Fruit fly (Drosophila melanogaster) whole organism, embryonic: ENCODE results near the gene Osi20.
A peak's percentile ranks its signal among the peaks of the same experiment; 100 is the strongest.

Experiments used
- Atf3 ChIP-seq: fragments of 200-800 bp; sonication (Bioruptor generic); optimal IDR thresholded peaks from 3 replicates; lab custom pipeline; 2016; ENCODE audit warnings: missing biosample characterization, missing genetic modification characterization
- CG10147 ChIP-seq: fragments of 200-800 bp; sonication (Bioruptor generic); optimal IDR thresholded peaks from 2 replicates; lab custom pipeline; 2019; ENCODE audit warnings: missing biosample characterization, mild to moderate bottlenecking, missing genetic modification characterization, moderate library complexity
- CG12219 ChIP-seq: fragments of 200-800 bp; sonication (Bioruptor generic); optimal IDR thresholded peaks from 3 replicates; lab custom pipeline; 2018; ENCODE audit warnings: missing biosample characterization, mild to moderate bottlenecking, missing genetic modification characterization
- CG14441 ChIP-seq: fragments of 200-800 bp; sonication (Bioruptor generic); IDR thresholded peaks from 2 replicates; pipeline ENCODE4 v1.3.6; 2022; ENCODE audit warnings: missing biosample characterization, missing genetic modification characterization
- CG15269 ChIP-seq: fragments of 200-800 bp; sonication (Bioruptor generic); optimal IDR thresholded peaks from 2 replicates; lab custom pipeline; 2018; ENCODE audit warnings: missing biosample characterization, mild to moderate bottlenecking, missing genetic modification characterization, moderate library complexity
- CG1529 ChIP-seq: fragments of 200-800 bp; sonication (Bioruptor generic); optimal IDR thresholded peaks from 3 replicates; lab custom pipeline; 2018; ENCODE audit warnings: missing biosample characterization, missing genetic modification characterization
- CG16813 ChIP-seq: fragments of 200-800 bp; sonication (Bioruptor generic); IDR thresholded peaks from 3 replicates; pipeline ENCODE4 v1.3.6; 2022; ENCODE audit warnings: missing biosample characterization, missing genetic modification characterization; ENCODE audit not compliant: partially characterized antibody
- CG17568 ChIP-seq: fragments of 200-800 bp; sonication (Bioruptor generic); optimal IDR thresholded peaks from 2 replicates; lab custom pipeline; 2018; ENCODE audit warnings: missing biosample characterization, mild to moderate bottlenecking, missing genetic modification characterization, moderate library complexity
- CG17829 ChIP-seq: fragments of 200-800 bp; optimal IDR thresholded peaks from 2 replicates; lab custom pipeline; 2019; ENCODE audit warnings: missing biosample characterization, mild to moderate bottlenecking, missing genetic modification characterization, moderate library complexity
- CG2129 ChIP-seq: fragments of 200-800 bp; sonication (Bioruptor generic); IDR thresholded peaks from 2 replicates; pipeline ENCODE4 v1.3.6; 2022; ENCODE audit warnings: missing biosample characterization, missing genetic modification characterization; ENCODE audit not compliant: partially characterized antibody
- CG2199 ChIP-seq: fragments of 200-800 bp; sonication (Bioruptor generic); IDR thresholded peaks from 3 replicates; pipeline ENCODE4 v1.3.6; 2022; ENCODE audit warnings: missing biosample characterization, missing genetic modification characterization
- CG30403 ChIP-seq: fragments of 200-800 bp; sonication (Bioruptor generic); optimal IDR thresholded peaks from 3 replicates; lab custom pipeline; 2016; ENCODE audit warnings: missing biosample characterization, missing genetic modification characterization
- CG34224 ChIP-seq: fragments of 200-800 bp; sonication (Bioruptor generic); IDR thresholded peaks from 3 replicates; pipeline ENCODE4 v1.3.6; 2022; ENCODE audit warnings: missing biosample characterization, missing genetic modification characterization; ENCODE audit not compliant: partially characterized antibody
- CG42726 ChIP-seq: fragments of 200-800 bp; sonication (Bioruptor generic); IDR thresholded peaks from 2 replicates; pipeline ENCODE4 v1.3.6; 2022; ENCODE audit warnings: missing biosample characterization, missing genetic modification characterization; ENCODE audit not compliant: partially characterized antibody
- CG4617 ChIP-seq: fragments of 200-800 bp; sonication (Bioruptor generic); optimal IDR thresholded peaks from 3 replicates; lab custom pipeline; 2016; ENCODE audit warnings: missing biosample characterization, missing genetic modification characterization, borderline replicate concordance
- CG6175 ChIP-seq: fragments of 200-800 bp; sonication (Bioruptor generic); IDR thresholded peaks from 3 replicates; pipeline ENCODE4 v1.3.6; 2022; ENCODE audit warnings: missing biosample characterization, missing genetic modification characterization
- CG9437 ChIP-seq: fragments of 200-800 bp; sonication (Bioruptor generic); optimal IDR thresholded peaks from 2 replicates; lab custom pipeline; 2018; ENCODE audit warnings: missing biosample characterization, mild to moderate bottlenecking, missing genetic modification characterization
- CHES-1-like ChIP-seq: fragments of 200-800 bp; sonication (Bioruptor generic); optimal IDR thresholded peaks from 2 replicates; lab custom pipeline; 2016; ENCODE audit warnings: missing biosample characterization, missing genetic modification characterization
- Dll ChIP-seq: fragments of 200-800 bp; sonication (Bioruptor generic); IDR thresholded peaks from 4 replicates; pipeline ENCODE4 v1.3.6; 2022; ENCODE audit warnings: missing biosample characterization, missing genetic modification characterization; ENCODE audit not compliant: partially characterized antibody
- Dp ChIP-seq: fragments of 200-800 bp; sonication (Bioruptor generic); optimal IDR thresholded peaks from 2 replicates; lab custom pipeline; 2018; ENCODE audit warnings: missing biosample characterization, mild to moderate bottlenecking, missing genetic modification characterization, moderate library complexity
- E2f1 ChIP-seq: fragments of 200-800 bp; sonication (Bioruptor generic); IDR thresholded peaks from 2 replicates; pipeline ENCODE4 v1.3.6; 2022; ENCODE audit warnings: missing biosample characterization, missing genetic modification characterization
- GATAe ChIP-seq: fragments of 200-800 bp; sonication (Bioruptor generic); conservative IDR thresholded peaks from 2 replicates; pipeline ENCODE4 v1.3.6; 2022; ENCODE audit warnings: missing biosample characterization, missing genetic modification characterization
- MESR4 ChIP-seq: fragments of 200-800 bp; sonication (Bioruptor generic); optimal IDR thresholded peaks from 2 replicates; lab custom pipeline; 2018; ENCODE audit warnings: missing biosample characterization, mild to moderate bottlenecking, missing genetic modification characterization, moderate library complexity
- Med ChIP-seq: fragments of 200-800 bp; sonication (Bioruptor generic); peaks from one replicate; lab custom pipeline; 2016; ENCODE audit warnings: missing biosample characterization, missing genetic modification characterization, mild to moderate bottlenecking, inconsistent platforms, moderate library complexity
- Ptx1 ChIP-seq: fragments of 200-800 bp; sonication (Bioruptor generic); IDR thresholded peaks from 2 replicates; pipeline ENCODE4 v1.3.6; 2022; ENCODE audit warnings: missing biosample characterization, missing genetic modification characterization
- Taf1 ChIP-seq: fragments of 200-800 bp; sonication (Bioruptor generic); IDR thresholded peaks from 2 replicates; pipeline ENCODE4 v1.3.6; 2022; ENCODE audit warnings: missing biosample characterization, missing genetic modification characterization
- Trl ChIP-seq, 3 experiments: fragments of >200 bp in 2 of 3; fragments of 200-800 bp in 1 of 3; sonication (Bioruptor generic) in 1 of 3; optimal IDR thresholded peaks; 2 replicates in 1 of 3; 3 replicates in 2 of 3; lab custom pipeline; 2016 to 2017; ENCODE audit warnings: missing biosample characterization in 1 of 3, missing genetic modification characterization in 1 of 3
- aop ChIP-seq: fragments of 200-800 bp; sonication (Bioruptor generic); IDR thresholded peaks from 2 replicates; pipeline ENCODE4 v1.3.6; 2022; ENCODE audit warnings: missing biosample characterization, missing genetic modification characterization
- bbx ChIP-seq: fragments of 200-800 bp; sonication (Bioruptor generic); IDR thresholded peaks from 2 replicates; pipeline ENCODE4 v1.3.6; 2022; ENCODE audit warnings: missing biosample characterization, missing genetic modification characterization; ENCODE audit not compliant: partially characterized antibody
- chinmo ChIP-seq: fragments of 200-800 bp; sonication (Bioruptor generic); IDR thresholded peaks from 4 replicates; pipeline ENCODE4 v1.3.6; 2022; ENCODE audit warnings: missing biosample characterization, missing genetic modification characterization; ENCODE audit not compliant: partially characterized antibody
- da ChIP-seq: fragments of 200-800 bp; sonication (Bioruptor generic); optimal IDR thresholded peaks from 2 replicates; lab custom pipeline; 2016; ENCODE audit warnings: missing biosample characterization, missing genetic modification characterization
- dimm ChIP-seq: fragments of 200-800 bp; sonication (Bioruptor generic); IDR thresholded peaks from 2 replicates; pipeline ENCODE4 v1.3.6; 2022; ENCODE audit warnings: missing biosample characterization, missing genetic modification characterization
- gcm2 ChIP-seq: fragments of 200-800 bp; sonication (Bioruptor generic); optimal IDR thresholded peaks from 2 replicates; lab custom pipeline; 2016; ENCODE audit warnings: missing biosample characterization, missing genetic modification characterization
- hb ChIP-seq: fragments of 200-800 bp; sonication (Bioruptor generic); IDR thresholded peaks from 3 replicates; pipeline ENCODE4 v1.3.6; 2022; ENCODE audit warnings: missing biosample characterization, missing genetic modification characterization; ENCODE audit not compliant: partially characterized antibody
- her ChIP-seq: fragments of 200-800 bp; sonication (Bioruptor generic); optimal IDR thresholded peaks from 2 replicates; lab custom pipeline; 2016; ENCODE audit warnings: missing biosample characterization, missing genetic modification characterization
- lilli ChIP-seq: fragments of 200-800 bp; sonication (Bioruptor generic); optimal IDR thresholded peaks from 3 replicates; lab custom pipeline; 2016; ENCODE audit warnings: missing biosample characterization, missing genetic modification characterization
- mam ChIP-seq: fragments of 200-800 bp; sonication (Bioruptor generic); optimal IDR thresholded peaks from 3 replicates; lab custom pipeline; 2016; ENCODE audit warnings: missing biosample characterization, missing genetic modification characterization
- pita ChIP-seq: fragments of 200-800 bp; sonication (Bioruptor generic); optimal IDR thresholded peaks from 2 replicates; lab custom pipeline; 2017; ENCODE audit warnings: missing biosample characterization, mild to moderate bottlenecking, missing genetic modification characterization
- repo ChIP-seq: fragments of 200-800 bp; sonication (Bioruptor generic); optimal IDR thresholded peaks from 2 replicates; lab custom pipeline; 2016; ENCODE audit warnings: missing biosample characterization, missing genetic modification characterization
- run ChIP-seq: fragments of 200-800 bp; sonication (Bioruptor generic); optimal IDR thresholded peaks from 3 replicates; lab custom pipeline; 2018; ENCODE audit warnings: missing biosample characterization, mild to moderate bottlenecking, missing genetic modification characterization
- sima ChIP-seq: fragments of 200-800 bp; sonication (Bioruptor generic); optimal IDR thresholded peaks from 2 replicates; lab custom pipeline; 2016; ENCODE audit warnings: missing biosample characterization, missing genetic modification characterization
- stc ChIP-seq: fragments of 200-800 bp; sonication (Bioruptor generic); IDR thresholded peaks from 2 replicates; pipeline ENCODE4 v1.3.6; 2022; ENCODE audit warnings: missing biosample characterization, missing genetic modification characterization
- tap ChIP-seq: fragments of 200-800 bp; optimal IDR thresholded peaks from 3 replicates; lab custom pipeline; 2019; ENCODE audit warnings: missing biosample characterization, mild to moderate bottlenecking, missing genetic modification characterization, moderate library complexity
- tgo ChIP-seq: fragments of 200-800 bp; sonication (Bioruptor generic); IDR thresholded peaks from 3 replicates; pipeline ENCODE4 v1.3.6; 2022; ENCODE audit warnings: missing biosample characterization, missing genetic modification characterization
- tll ChIP-seq, 2 experiments: fragments of 200-800 bp in 1 of 2; fragments of >200 bp in 1 of 2; sonication (Bioruptor generic) in 1 of 2; optimal IDR thresholded peaks; 2 replicates each; lab custom pipeline; 2017 to 2019; ENCODE audit warnings: missing biosample characterization in 2 of 2, missing genetic modification characterization in 2 of 2, mild to moderate bottlenecking in 1 of 2, moderate library complexity in 1 of 2
- trem ChIP-seq: fragments of 200-800 bp; optimal IDR thresholded peaks from 3 replicates; lab custom pipeline; 2019; ENCODE audit warnings: missing biosample characterization, mild to moderate bottlenecking, missing genetic modification characterization, moderate library complexity
- ttk ChIP-seq: fragments of 200-800 bp; sonication (Bioruptor generic); IDR thresholded peaks from 2 replicates; pipeline ENCODE4 v2.1.2; 2022; ENCODE audit warnings: missing biosample characterization, missing genetic modification characterization
- tup ChIP-seq: fragments of 200-800 bp; sonication (Bioruptor generic); optimal IDR thresholded peaks from 2 replicates; lab custom pipeline; 2016; ENCODE audit warnings: missing biosample characterization, mild to moderate bottlenecking, missing genetic modification characterization, moderate library complexity
- unc-4 ChIP-seq: fragments of 200-800 bp; sonication (Bioruptor generic); IDR thresholded peaks from 2 replicates; pipeline ENCODE4 v1.3.6; 2022; ENCODE audit warnings: missing biosample characterization, missing genetic modification characterization; ENCODE audit not compliant: partially characterized antibody
- zen2 ChIP-seq: fragments of 200-800 bp; sonication (Bioruptor generic); IDR thresholded peaks from 3 replicates; pipeline ENCODE4 v1.3.6; 2022; ENCODE audit warnings: missing biosample characterization, missing genetic modification characterization; ENCODE audit not compliant: partially characterized antibody

Osi20 gene

DNA sequence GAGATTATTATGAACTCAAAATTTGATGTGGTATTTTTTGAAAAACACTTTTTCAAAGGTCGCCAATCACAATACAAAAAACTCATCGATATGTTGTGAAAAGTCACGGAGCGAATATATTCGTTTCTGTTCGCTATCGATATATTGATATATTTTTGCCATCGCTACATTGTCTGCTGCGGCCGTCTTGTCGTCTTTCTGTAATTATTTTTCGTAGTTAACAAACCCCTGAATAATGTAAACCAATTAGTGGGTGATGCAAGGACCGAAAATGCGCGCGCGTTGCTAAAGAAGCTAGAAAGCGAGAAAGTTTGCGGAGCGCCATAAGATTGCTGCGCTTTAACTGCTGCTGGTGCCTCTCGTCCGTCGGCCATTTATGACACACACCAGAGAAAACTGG is 10.9 kb downstream of the Osi20 start, which contains the start of gene Pak (continued):
- no peak for TF ChIP-seq Taf1
- no peak for TF ChIP-seq CG9437 (GFP tag; lab: Kevin White, UChicago)
- no peak for TF ChIP-seq E2f1 (GFP tag; lab: Robert Waterston, UW)
- no peak for TF ChIP-seq CG30403 (GFP tag; lab: Kevin White, UChicago)
- TF ChIP-seq dimm (GFP tag; lab: Robert Waterston, UW): no peak
- TF ChIP-seq lilli: peak; percentile 31
- no peak for TF ChIP-seq stc (GFP tag; lab: Robert Waterston, UW)
- no peak for TF ChIP-seq CG17829 (tag; lab: Kevin White, UChicago)
- TF ChIP-seq ttk (GFP tag; lab: Robert Waterston, UW): no peak
- TF ChIP-seq CG6175 (GFP tag; lab: Robert Waterston, UW): no peak
- TF ChIP-seq Dp (GFP tag; lab: Kevin White, UChicago): peak; percentile 64
- peak; percentile 86 for TF ChIP-seq CG34224
- no peak for TF ChIP-seq CG10147 (GFP tag; lab: Kevin White, UChicago)
- TF ChIP-seq CG2129 (GFP tag; lab: Robert Waterston, UW): peak; percentile 76
- peak; percentile 85 for TF ChIP-seq MESR4 (GFP tag; lab: Kevin White, UChicago)
- TF ChIP-seq tll (GFP tag; optimal IDR thresholded peaks at IDR 0.05; lab: Kevin White, UChicago): peak in 1 of 2 experiments; percentile 36
- TF ChIP-seq zen2: peak; percentile 90
- peak; percentile 94 for TF ChIP-seq Dll (GFP tag; lab: Robert Waterston, UW)
- TF ChIP-seq unc-4: peak; percentile 94
- no peak for TF ChIP-seq CG2199 (GFP tag; lab: Robert Waterston, UW)
- TF ChIP-seq Atf3 (GFP tag; lab: Kevin White, UChicago): no peak
- TF ChIP-seq her: no peak
- TF ChIP-seq CG1529 (GFP tag; lab: Kevin White, UChicago): peak; percentile 16
- TF ChIP-seq CG42726 (GFP tag; lab: Robert Waterston, UW): peak; percentile 95
- TF ChIP-seq mam: no peak
- no peak for TF ChIP-seq sima (GFP tag; lab: Kevin White, UChicago)
- peak; percentile 11 for TF ChIP-seq da
- no peak for TF ChIP-seq CG15269 (tag; lab: Kevin White, UChicago)
- no peak for TF ChIP-seq run
- TF ChIP-seq tgo (GFP tag; lab: Robert Waterston, UW): no peak
- no peak for TF ChIP-seq tap (tag; lab: Kevin White, UChicago)
- TF ChIP-seq GATAe (GFP tag; lab: Robert Waterston, UW): no peak
- TF ChIP-seq tup: no peak
- no peak for TF ChIP-seq aop
- TF ChIP-seq Ptx1 (GFP tag; lab: Robert Waterston, UW): no peak
- peak; percentile 87 for TF ChIP-seq hb
- TF ChIP-seq CG4617: peak; percentile 95
- TF ChIP-seq Med (GFP tag; lab: Kevin White, UChicago): peak; percentile 59
- TF ChIP-seq gcm2 (GFP tag; lab: Kevin White, UChicago): no peak
- peak; percentile 89; the same call in 2 of the 4 replicates for TF ChIP-seq chinmo (GFP tag; lab: Robert Waterston, UW)
- no peak for TF ChIP-seq CG14441
- TF ChIP-seq CG17568 (GFP tag; lab: Kevin White, UChicago): no peak
- TF ChIP-seq CHES-1-like: peak; percentile 11
- TF ChIP-seq repo (GFP tag; lab: Kevin White, UChicago): no peak
- TF ChIP-seq trem: peak; percentile 54
- peak; percentile 93 for TF ChIP-seq bbx
- TF ChIP-seq CG16813 (GFP tag; lab: Robert Waterston, UW): peak; percentile 95
- no peak for TF ChIP-seq Trl (optimal IDR thresholded peaks at IDR 0.05; lab: Kevin White, UChicago)
- no peak for TF ChIP-seq Trl (GFP tag; optimal IDR thresholded peaks at IDR 0.05; lab: Kevin White, UChicago)
- TF ChIP-seq CG12219: no peak
- no peak for TF ChIP-seq pita
